Fruit fly (Drosophila melanogaster) whole organism, embryonic: ENCODE data around the gene CG8668.

Experiments used
- B-H1 ChIP-seq: fragments of 200-800 bp; sonication (Bioruptor generic); IDR thresholded peaks from 3 replicates; pipeline ENCODE4 v1.3.6; 2022; ENCODE audit warnings: missing biosample characterization, missing genetic modification characterization
- CG11085 ChIP-seq: fragments of 200-800 bp; sonication (Bioruptor generic); IDR thresholded peaks from 2 replicates; pipeline ENCODE4 v1.3.6; 2022; ENCODE audit warnings: missing biosample characterization, missing genetic modification characterization
- CG13296 ChIP-seq: fragments of 200-800 bp; sonication (Bioruptor generic); optimal IDR thresholded peaks from 3 replicates; lab custom pipeline; 2018; ENCODE audit warnings: missing biosample characterization, mild to moderate bottlenecking, missing genetic modification characterization
- CG9876 ChIP-seq: fragments of 200-800 bp; sonication (Bioruptor generic); optimal IDR thresholded peaks from 2 replicates; lab custom pipeline; 2016; ENCODE audit warnings: missing biosample characterization, missing genetic modification characterization
- CTCF ChIP-seq: fragments of 200-800 bp; sonication (Bioruptor generic); optimal IDR thresholded peaks from 2 replicates; lab custom pipeline; 2017; ENCODE audit warnings: missing biosample characterization, mild to moderate bottlenecking, missing genetic modification characterization, moderate library complexity
- Hmx ChIP-seq: fragments of 200-800 bp; sonication (Bioruptor generic); optimal IDR thresholded peaks from 2 replicates; lab custom pipeline; 2016; ENCODE audit warnings: missing biosample characterization, missing genetic modification characterization
- Mrtf ChIP-seq: fragments of 200-800 bp; sonication (Bioruptor generic); IDR thresholded peaks from 3 replicates; pipeline ENCODE4 v1.3.6; 2022; ENCODE audit warnings: missing biosample characterization, missing genetic modification characterization
- Poxn ChIP-seq: fragments of 200-800 bp; sonication (Bioruptor generic); IDR thresholded peaks from 2 replicates; pipeline ENCODE4 v1.3.6; 2022; ENCODE audit warnings: missing biosample characterization, missing genetic modification characterization
- Trl ChIP-seq, 3 experiments: fragments of >200 bp in 2 of 3; fragments of 200-800 bp in 1 of 3; sonication (Bioruptor generic) in 1 of 3; optimal IDR thresholded peaks; 2 replicates in 1 of 3; 3 replicates in 2 of 3; lab custom pipeline; 2016 to 2017; ENCODE audit warnings: missing biosample characterization in 1 of 3, missing genetic modification characterization in 1 of 3
- ash1 ChIP-seq: fragments of 200-800 bp; sonication (Bioruptor generic); optimal IDR thresholded peaks from 2 replicates; lab custom pipeline; 2018; ENCODE audit warnings: missing biosample characterization, mild to moderate bottlenecking, missing genetic modification characterization
- dan ChIP-seq: fragments of 200-800 bp; sonication (Bioruptor generic); IDR thresholded peaks from 2 replicates; pipeline ENCODE4 v1.3.6; 2022; ENCODE audit warnings: missing biosample characterization, missing genetic modification characterization
- dm ChIP-seq: fragments of 200-800 bp; sonication (Bioruptor generic); optimal IDR thresholded peaks from 3 replicates; lab custom pipeline; 2016; ENCODE audit warnings: missing biosample characterization, missing genetic modification characterization

- TF ChIP-seq dan: no peak
- TF ChIP-seq CG13296: no peak
- no peak for TF ChIP-seq CG11085 (GFP tag; lab: Robert Waterston, UW)
- no peak for TF ChIP-seq CG9876 (GFP tag; lab: Kevin White, UChicago)
- TF ChIP-seq Trl (optimal IDR thresholded peaks at IDR 0.05; lab: Kevin White, UChicago): no peak
- no peak for TF ChIP-seq Trl (GFP tag; optimal IDR thresholded peaks at IDR 0.05; lab: Kevin White, UChicago)
- TF ChIP-seq Hmx (GFP tag; lab: Kevin White, UChicago): no peak
- no peak for TF ChIP-seq CTCF (GFP tag; lab: Kevin White, UChicago)
- no peak for TF ChIP-seq ash1 (GFP tag; lab: Kevin White, UChicago)
- no peak for TF ChIP-seq B-H1
- no peak for TF ChIP-seq Mrtf (GFP tag; lab: Robert Waterston, UW)
- TF ChIP-seq dm (GFP tag; lab: Kevin White, UChicago): no peak
- no peak for TF ChIP-seq Poxn
Measured at dm6 chr2L:8086736-8087467, 39.9 kb upstream of the CG8668 start.
